Fruit fly (Drosophila melanogaster): ENCODE results near the gene CG33494.

CG33494 gene

DNA sequence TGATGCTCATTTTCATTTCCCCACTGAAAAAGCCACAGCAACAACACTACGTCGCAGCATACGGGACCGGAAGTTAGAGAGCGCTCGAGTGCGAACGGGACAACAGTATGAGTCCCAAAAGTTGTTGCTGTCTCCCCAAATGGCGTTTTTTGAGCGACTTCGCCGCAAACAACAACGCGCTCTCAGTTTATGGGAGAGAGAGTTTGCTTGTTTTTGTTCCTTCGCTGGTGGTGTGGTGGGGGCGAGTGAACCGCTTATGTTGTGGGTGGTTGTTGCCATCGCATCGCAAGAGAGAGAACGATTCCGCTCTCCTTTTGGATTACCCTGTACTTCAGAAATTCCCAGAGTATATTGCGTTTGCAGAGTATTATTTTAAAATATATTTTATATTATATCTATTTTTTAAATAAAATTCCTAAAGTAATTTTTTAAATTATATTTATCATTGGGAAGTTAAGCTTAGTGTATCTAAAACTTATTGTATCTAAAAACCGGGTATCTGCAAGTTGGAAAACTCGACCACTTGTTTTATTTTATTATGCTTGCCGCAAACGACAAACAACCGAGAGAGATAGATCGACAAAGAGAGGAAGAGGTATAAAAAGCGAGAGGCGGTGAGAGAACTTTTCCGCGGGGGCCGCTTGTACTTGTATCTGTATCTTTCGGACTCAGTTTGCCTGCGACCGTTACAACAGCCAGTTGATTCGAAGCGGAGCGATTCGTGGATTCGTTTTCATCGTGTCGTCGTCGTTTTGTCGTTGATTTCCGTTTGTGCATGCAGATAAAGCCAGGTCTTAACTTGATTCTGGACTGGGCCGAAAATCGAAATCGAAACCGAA lies 20.7 kb upstream of the CG33494 start, which contains the start of gene msi (continued):
- TF ChIP-seq CG6854 (GFP tag; optimal IDR thresholded peaks at IDR 0.05) = peak; percentile 98
- peak; percentile 67 for TF ChIP-seq Side (GFP tag; optimal IDR thresholded peaks at IDR 0.05)
- peak; percentile 94 for TF ChIP-seq Doc2 (GFP tag; IDR thresholded peaks at IDR 0.05)
- no peak for TF ChIP-seq D (optimal IDR thresholded peaks at IDR 0.05)
- TF ChIP-seq D (GFP tag; optimal IDR thresholded peaks at IDR 0.05) = peak; percentile 99
- peak; percentile 100 for TF ChIP-seq Ptx1 (GFP tag; IDR thresholded peaks at IDR 0.05)
- TF ChIP-seq tll (GFP tag; optimal IDR thresholded peaks at IDR 0.05) = peak in 1 of 2 experiments; percentile 65
- TF ChIP-seq gsb (GFP tag; IDR thresholded peaks at IDR 0.05) = peak; percentile 97
- peak; percentile 20 for TF ChIP-seq CG3163 (GFP tag; optimal IDR thresholded peaks at IDR 0.05)
- peak; percentile 76 for TF ChIP-seq pros (GFP tag; optimal IDR thresholded peaks at IDR 0.05)
- TF ChIP-seq ase (GFP tag; IDR thresholded peaks at IDR 0.05) = peak; percentile 99
- TF ChIP-seq pzg (GFP tag; optimal IDR thresholded peaks at IDR 0.05) = peak; percentile 40
- peak; percentile 92 for TF ChIP-seq CG8765 (GFP tag; IDR thresholded peaks at IDR 0.05)
- no peak for TF ChIP-seq CG4282 (GFP tag; optimal IDR thresholded peaks at IDR 0.05)
- peak; percentile 96 for TF ChIP-seq Gug (GFP tag; IDR thresholded peaks at IDR 0.05)
- peak; percentile 33 for TF ChIP-seq pfk (GFP tag; optimal IDR thresholded peaks at IDR 0.05)
- TF ChIP-seq CG4820 (GFP tag; optimal IDR thresholded peaks at IDR 0.05) = peak; percentile 96
- TF ChIP-seq klu (GFP tag; IDR thresholded peaks at IDR 0.05) = peak; percentile 98
- peak; percentile 77 for TF ChIP-seq B-H2 (GFP tag; optimal IDR thresholded peaks at IDR 0.05)
- peak; percentile 85; the same call in 3 of the 4 replicates for TF ChIP-seq chinmo (GFP tag; IDR thresholded peaks at IDR 0.05; ENCODE audit: partially characterized antibody)
- TF ChIP-seq tx (GFP tag; optimal IDR thresholded peaks at IDR 0.05) = peak; percentile 78
- TF ChIP-seq kni (GFP tag; optimal IDR thresholded peaks at IDR 0.05) = peak; percentile 68
- TF ChIP-seq exex (tag; optimal IDR thresholded peaks at IDR 0.05) = peak; percentile 94
- no peak for TF ChIP-seq zf30C (GFP tag; optimal IDR thresholded peaks at IDR 0.05)
- TF ChIP-seq Pdp1 (GFP tag; optimal IDR thresholded peaks at IDR 0.05) = peak; percentile 69 to 80
- peak; percentile 87 for TF ChIP-seq CG7745 (tag; optimal IDR thresholded peaks at IDR 0.05)
- TF ChIP-seq CG2120 (GFP tag; optimal IDR thresholded peaks at IDR 0.05) = peak; percentile 96
- no peak for TF ChIP-seq Hr39 (optimal IDR thresholded peaks at IDR 0.05)
- TF ChIP-seq croc (GFP tag; conservative IDR thresholded peaks at IDR 0.05) = peak; percentile 99
- peak; percentile 99 for TF ChIP-seq lmd (GFP tag; IDR thresholded peaks at IDR 0.05)
- TF ChIP-seq Hmx (GFP tag; optimal IDR thresholded peaks at IDR 0.05) = no peak
- peak; percentile 96 for TF ChIP-seq CG30403 (GFP tag; optimal IDR thresholded peaks at IDR 0.05)
- TF ChIP-seq CG15601 (tag; optimal IDR thresholded peaks at IDR 0.05) = peak; percentile 99
- TF ChIP-seq tin (GFP tag; optimal IDR thresholded peaks at IDR 0.05) = peak; percentile 96
- peak; percentile 95 for TF ChIP-seq CG7271 (tag; optimal IDR thresholded peaks at IDR 0.05)
- peak; percentile 93 for TF ChIP-seq toy (GFP tag; IDR thresholded peaks at IDR 0.05)
- TF ChIP-seq Fer3 (tag; optimal IDR thresholded peaks at IDR 0.05) = peak; percentile 99
- peak in 1 of 2 experiments; percentile 70 for TF ChIP-seq insv (GFP tag; optimal IDR thresholded peaks at IDR 0.05)
- TF ChIP-seq ro (GFP tag; IDR thresholded peaks at IDR 0.05) = peak; percentile 98
- peak; percentile 94 for TF ChIP-seq CG8281 (tag; optimal IDR thresholded peaks at IDR 0.05)
- peak; percentile 46 for TF ChIP-seq HmgD (GFP tag; optimal IDR thresholded peaks at IDR 0.05)
- peak; percentile 95 for TF ChIP-seq kay (GFP tag; optimal IDR thresholded peaks at IDR 0.05)
- TF ChIP-seq CG4707 (GFP tag; optimal IDR thresholded peaks at IDR 0.05) = peak; percentile 87
- TF ChIP-seq YL-1 (GFP tag; optimal IDR thresholded peaks at IDR 0.05) = peak; percentile 95
- TF ChIP-seq CG6272 (GFP tag; IDR thresholded peaks at IDR 0.05) = peak; percentile 99
- peak; percentile 29 for TF ChIP-seq NC2β (GFP tag; optimal IDR thresholded peaks at IDR 0.05)
- TF ChIP-seq CG2712 (tag; optimal IDR thresholded peaks at IDR 0.05) = peak; percentile 100
- TF ChIP-seq Hr78 (GFP tag; optimal IDR thresholded peaks at IDR 0.05) = peak in 1 of 2 experiments; percentile 98
- TF ChIP-seq Dll (GFP tag; IDR thresholded peaks at IDR 0.05; ENCODE audit: partially characterized antibody) = no peak; the same call in 3 of the 4 replicates
